Fruit fly (Drosophila melanogaster): ENCODE data around the gene CCT2.
A peak's percentile ranks its signal among the peaks of the same experiment; 100 is the strongest.

The CCT2 gene

DNA sequence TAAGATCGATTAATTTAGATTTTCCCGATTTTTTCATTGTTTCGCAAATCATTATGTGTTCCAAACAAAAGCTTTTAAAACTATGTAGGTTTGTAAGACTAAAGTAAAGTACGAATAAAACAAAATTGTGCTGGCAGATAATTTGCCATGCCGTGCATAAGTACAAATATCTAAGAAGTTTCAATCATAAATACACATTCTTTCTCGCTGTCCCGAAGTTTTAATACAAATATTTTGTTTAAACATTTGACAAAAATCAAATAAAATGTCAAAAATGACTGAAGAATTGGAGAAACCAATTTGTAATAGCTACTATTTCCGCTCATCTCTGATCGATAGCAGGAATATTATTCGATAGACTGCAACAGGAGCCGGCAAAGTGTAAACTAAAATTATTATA is 6.7 kb upstream of the CCT2 start, which contains the start of gene APC4 (continued):
- TF ChIP-seq CoRest (tag; optimal IDR thresholded peaks at IDR 0.05) (peak; percentile 66), CG12219 (GFP tag; optimal IDR thresholded peaks at IDR 0.05) (no peak), Nf-YC (tag; optimal IDR thresholded peaks at IDR 0.05) (peak; percentile 42), CG10267 (tag; optimal IDR thresholded peaks at IDR 0.05) (peak; percentile 33), CG2120 (GFP tag; optimal IDR thresholded peaks at IDR 0.05) (peak; percentile 56), Dp (GFP tag; optimal IDR thresholded peaks at IDR 0.05) (peak; percentile 1), CG14710 (tag; optimal IDR thresholded peaks at IDR 0.05) (peak; percentile 52), CG17829 (tag; optimal IDR thresholded peaks at IDR 0.05) (peak; percentile 14), BEAF-32 (GFP tag; optimal IDR thresholded peaks at IDR 0.05) (peak; percentile 47), lola (GFP tag; optimal IDR thresholded peaks at IDR 0.05) (peak in 1 of 3 experiments; percentile 48), bab2 (GFP tag; optimal IDR thresholded peaks at IDR 0.05) (peak; percentile 25), CG16813 (GFP tag; IDR thresholded peaks at IDR 0.05; ENCODE audit: partially characterized antibody) (no peak), CG30431 (GFP tag; optimal IDR thresholded peaks at IDR 0.05) (no peak), CG15696 (tag; optimal IDR thresholded peaks at IDR 0.05) (peak; percentile 29), fd3F (GFP tag; optimal IDR thresholded peaks at IDR 0.05) (peak; percentile 0), gcm2 (GFP tag; optimal IDR thresholded peaks at IDR 0.05) (no peak), Scr (GFP tag; IDR thresholded peaks at IDR 0.05; ENCODE audit: partially characterized antibody) (0 out of 2 replicates have a peak, but pooled peaks have one; percentile 12), pho (GFP tag; optimal IDR thresholded peaks at IDR 0.05) (peak; percentile 24), CG15479 (GFP tag; optimal IDR thresholded peaks at IDR 0.05) (no peak), CHES-1-like (GFP tag; optimal IDR thresholded peaks at IDR 0.05) (peak; percentile 38), CG4820 (GFP tag; optimal IDR thresholded peaks at IDR 0.05) (peak; percentile 31), lilli (GFP tag; optimal IDR thresholded peaks at IDR 0.05) (peak; percentile 39), Sry-δ (GFP tag; optimal IDR thresholded peaks at IDR 0.05) (peak; percentile 60), CG13123 (GFP tag; optimal IDR thresholded peaks at IDR 0.05) (no peak), dpn (GFP tag; optimal IDR thresholded peaks at IDR 0.05) (peak; percentile 14 to 20), Abd-B (GFP tag; optimal IDR thresholded peaks at IDR 0.05) (peak; percentile 24), Ssrp (tag; optimal IDR thresholded peaks at IDR 0.05) (peak; percentile 37), sisA (GFP tag; IDR thresholded peaks at IDR 0.05) (no peak), gce (GFP tag; IDR thresholded peaks at IDR 0.05) (no peak), CG3281 (GFP tag; optimal IDR thresholded peaks at IDR 0.05) (peak; percentile 26), Atf-2 (GFP tag; optimal IDR thresholded peaks at IDR 0.05) (peak; percentile 9), nmo (GFP tag; optimal IDR thresholded peaks at IDR 0.05) (peak; percentile 49), ind (GFP tag; optimal IDR thresholded peaks at IDR 0.05) (peak; percentile 32), exex (tag; optimal IDR thresholded peaks at IDR 0.05) (no peak), E2f2 (GFP tag; IDR thresholded peaks at IDR 0.05) (0 out of 2 replicates have a peak, but pooled peaks have one; percentile 23), CG7839 (tag; optimal IDR thresholded peaks at IDR 0.05) (peak; percentile 39), az2 (GFP tag; optimal IDR thresholded peaks at IDR 0.05) (peak; percentile 23), Med (GFP tag) (peak; percentile 68), zen (tag; optimal IDR thresholded peaks at IDR 0.05) (peak; percentile 13), CG9727 (GFP tag; optimal IDR thresholded peaks at IDR 0.05) (peak; percentile 6), CG8924 (tag; optimal IDR thresholded peaks at IDR 0.05) (peak; percentile 28), CG11696 (GFP tag; IDR thresholded peaks at IDR 0.05) (no peak), Poxn (GFP tag; IDR thresholded peaks at IDR 0.05) (no peak), CG9437 (GFP tag; optimal IDR thresholded peaks at IDR 0.05) (peak; percentile 25), Dek (tag; optimal IDR thresholded peaks at IDR 0.05) (peak; percentile 19), Ptx1 (GFP tag; IDR thresholded peaks at IDR 0.05) (peak; percentile 18; the same call in 1 of the 2 replicates), slou (GFP tag; optimal IDR thresholded peaks at IDR 0.05) (no peak), Xrp1 (GFP tag; IDR thresholded peaks at IDR 0.05) (0 out of 2 replicates have a peak, but pooled peaks have one; percentile 26), Awh (GFP tag; IDR thresholded peaks at IDR 0.05) (no peak), CG4424 (GFP tag; optimal IDR thresholded peaks at IDR 0.05) (peak; percentile 26)
